Worm (Caenorhabditis elegans) whole organism, mixed stage, embryonic: Measurements from ENCODE around the gene srbc-7.
"Not testable (repeated sequence)": the region's sequence is repeated elsewhere in the genome, so short reads cannot be mapped to it uniquely, and the experiment has no call there.

Source experiments
- M03D4.4 ChIP-seq: sonication (generic microtip); optimal IDR thresholded peaks from 2 replicates; lab custom pipeline; 2017; ENCODE audit warnings: mild to moderate bottlenecking, missing genetic modification characterization, missing compliant biosample characterization
- bed-3 ChIP-seq: fragments of 200-800 bp; sonication (Bioruptor generic); optimal IDR thresholded peaks from 3 replicates; lab custom pipeline; 2018; ENCODE audit warnings: mild to moderate bottlenecking, missing genetic modification characterization, moderate library complexity, missing compliant biosample characterization
- blmp-1 ChIP-seq: fragments of 150-350 bp; optimal IDR thresholded peaks from 2 replicates; lab custom pipeline; 2014; ENCODE audit warnings: missing biosample characterization, missing genetic modification characterization
- ceh-39 ChIP-seq: fragments of 150-350 bp; optimal IDR thresholded peaks from 2 replicates; lab custom pipeline; 2014; ENCODE audit warnings: missing biosample characterization, missing genetic modification characterization
- ceh-43 ChIP-seq: fragments of 200-800 bp; sonication (Bioruptor generic); optimal IDR thresholded peaks from 2 replicates; lab custom pipeline; 2018; ENCODE audit warnings: mild to moderate bottlenecking, missing genetic modification characterization, moderate library complexity, missing compliant biosample characterization
- ces-1 ChIP-seq: fragments of 150-350 bp; optimal IDR thresholded peaks from 2 replicates; lab custom pipeline; 2014; ENCODE audit warnings: missing biosample characterization, missing genetic modification reagents, missing genetic modification characterization
- cnd-1 ChIP-seq: fragments of 200-800 bp; sonication (Bioruptor generic); optimal IDR thresholded peaks from 2 replicates; lab custom pipeline; 2018; ENCODE audit warnings: mild to moderate bottlenecking, missing genetic modification characterization, missing compliant biosample characterization
- drap-1 ChIP-seq: fragments of 200-800 bp; sonication (Bioruptor generic); optimal IDR thresholded peaks from 3 replicates; lab custom pipeline; 2018; ENCODE audit warnings: mild to moderate bottlenecking, missing genetic modification characterization, missing compliant biosample characterization
- elt-1 ChIP-seq: sonication (generic microtip); optimal IDR thresholded peaks from 2 replicates; lab custom pipeline; 2017; ENCODE audit warnings: missing genetic modification characterization, mild to moderate bottlenecking, missing compliant biosample characterization, antibody characterized with exemption, moderate library complexity, borderline replicate concordance; ENCODE audit not compliant: insufficient read depth
- elt-3 ChIP-seq: fragments of 150-350 bp; optimal IDR thresholded peaks from 2 replicates; lab custom pipeline; 2014; ENCODE audit warnings: missing biosample characterization, missing genetic modification characterization
- ham-2 ChIP-seq: fragments of 200-800 bp; sonication (Bioruptor generic); optimal IDR thresholded peaks from 2 replicates; lab custom pipeline; 2018; ENCODE audit warnings: mild to moderate bottlenecking, missing genetic modification characterization, missing compliant biosample characterization
- hlh-1 ChIP-seq: fragments of 150-350 bp; optimal IDR thresholded peaks from 2 replicates; lab custom pipeline; 2014; ENCODE audit warnings: missing biosample characterization, missing genetic modification reagents, missing genetic modification characterization
- lin-32 ChIP-seq: fragments of 200-800 bp; sonication (Bioruptor generic); optimal IDR thresholded peaks from 2 replicates; lab custom pipeline; 2018; ENCODE audit warnings: mild to moderate bottlenecking, missing genetic modification characterization, missing compliant biosample characterization
- lsy-2 ChIP-seq: fragments of 150-350 bp; optimal IDR thresholded peaks from 2 replicates; lab custom pipeline; 2014; ENCODE audit warnings: missing biosample characterization, missing genetic modification characterization
- mep-1 ChIP-seq: fragments of 150-350 bp; optimal IDR thresholded peaks from 2 replicates; lab custom pipeline; 2017; ENCODE audit warnings: missing biosample characterization, missing genetic modification reagents, missing genetic modification characterization, inconsistent platforms
- mls-2 ChIP-seq: sonication (generic microtip); optimal IDR thresholded peaks from 2 replicates; lab custom pipeline; 2016; ENCODE audit warnings: mild to moderate bottlenecking, missing genetic modification characterization, moderate library complexity, missing compliant biosample characterization
- nhr-12 ChIP-seq: fragments of 150-350 bp; optimal IDR thresholded peaks from 2 replicates; lab custom pipeline; 2014; ENCODE audit warnings: missing biosample characterization, missing genetic modification characterization
- nhr-2 ChIP-seq: fragments of 150-350 bp; optimal IDR thresholded peaks from 2 replicates; lab custom pipeline; 2014; ENCODE audit warnings: missing biosample characterization, missing genetic modification characterization
- nhr-237 ChIP-seq: fragments of 150-350 bp; optimal IDR thresholded peaks from 2 replicates; lab custom pipeline; 2014; ENCODE audit warnings: missing biosample characterization, missing genetic modification characterization
- nhr-28 ChIP-seq: fragments of 150-350 bp; optimal IDR thresholded peaks from 2 replicates; lab custom pipeline; 2014; ENCODE audit warnings: missing biosample characterization, missing genetic modification characterization
- nhr-76 ChIP-seq: sonication (generic microtip); optimal IDR thresholded peaks from 2 replicates; lab custom pipeline; 2017; ENCODE audit warnings: missing biosample characterization, missing genetic modification characterization
- sem-2 ChIP-seq: fragments of 200-800 bp; sonication (Bioruptor generic); optimal IDR thresholded peaks from 2 replicates; lab custom pipeline; 2018; ENCODE audit warnings: mild to moderate bottlenecking, missing genetic modification characterization, missing compliant biosample characterization
- snpc-4 ChIP-seq: fragments of 150-350 bp; optimal IDR thresholded peaks from 2 replicates; lab custom pipeline; 2014; ENCODE audit warnings: missing biosample characterization, missing genetic modification characterization
- sptf-1 ChIP-seq: sonication (generic microtip); optimal IDR thresholded peaks from 2 replicates; lab custom pipeline; 2017; ENCODE audit warnings: mild to moderate bottlenecking, missing genetic modification characterization, moderate library complexity, missing compliant biosample characterization
- unc-120 ChIP-seq: sonication (generic microtip); optimal IDR thresholded peaks from 2 replicates; lab custom pipeline; 2017; ENCODE audit warnings: missing genetic modification characterization, missing compliant biosample characterization; ENCODE audit not compliant: poor library complexity, severe bottlenecking
- unc-39 ChIP-seq: fragments of 150-350 bp; optimal IDR thresholded peaks from 2 replicates; lab custom pipeline; 2014; ENCODE audit warnings: missing biosample characterization, missing genetic modification characterization
- unc-62 ChIP-seq: fragments of 150-350 bp; optimal IDR thresholded peaks from 2 replicates; lab custom pipeline; 2014; ENCODE audit warnings: missing biosample characterization, missing genetic modification reagents, missing genetic modification characterization
- zip-8 ChIP-seq: fragments of 150-350 bp; optimal IDR thresholded peaks from 2 replicates; lab custom pipeline; 2014; ENCODE audit warnings: missing biosample characterization, missing genetic modification characterization
- ztf-11 ChIP-seq: fragments of 150-350 bp; optimal IDR thresholded peaks from 2 replicates; lab custom pipeline; 2014; ENCODE audit warnings: missing biosample characterization, missing genetic modification characterization

Gene srbc-7

DNA sequence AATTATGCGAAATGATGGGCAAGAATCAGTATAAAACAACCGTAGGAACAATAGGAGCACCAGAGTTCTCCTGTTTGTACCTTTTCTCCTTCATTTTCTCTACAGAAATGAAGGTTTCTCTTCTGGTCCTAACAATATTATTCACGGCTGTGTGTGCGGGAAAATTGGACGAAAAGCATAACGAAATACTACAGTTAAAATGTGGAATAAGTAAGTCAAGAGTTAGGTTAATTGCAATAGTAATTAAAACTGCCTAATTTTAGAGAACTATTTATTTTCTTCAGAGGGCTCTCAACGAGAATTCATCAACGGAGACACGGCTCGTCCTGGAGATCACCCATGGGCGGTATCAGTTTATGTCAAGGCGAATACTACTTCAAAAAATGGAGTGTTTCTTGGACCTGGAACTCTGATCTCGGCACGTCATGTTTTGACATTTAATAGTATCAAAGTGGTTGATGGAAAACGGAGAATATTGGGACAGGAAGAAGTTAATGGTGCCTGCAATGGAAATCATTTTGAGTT is 38.1 kb downstream of the srbc-7 start, which contains the start of gene try-12:
try-12 (plus strand) TSS at position 51 of the 525 bp plus-strand sequence.
- TF ChIP-seq sptf-1 (no peak), snpc-4 (tag; lab: Kevin White, UChicago) (no peak), lin-32 (GFP tag; lab: Kevin White, UChicago) (no peak), blmp-1 (tag; lab: Kevin White, UChicago) (no peak), ces-1 (GFP tag; lab: Kevin White, UChicago) (no peak), nhr-12 (tag; lab: Kevin White, UChicago) (no peak), elt-1 (no peak), lsy-2 (no peak), ham-2 (GFP tag; lab: Kevin White, UChicago) (no peak), bed-3 (GFP tag; lab: Kevin White, UChicago) (no peak), mls-2 (tag; lab: Kevin White, UChicago) (no peak), M03D4.4 (tag; lab: Kevin White, UChicago) (no peak), unc-39 (no peak), mep-1 (tag; lab: Kevin White, UChicago) (no peak), elt-3 (tag; lab: Kevin White, UChicago) (no peak), cnd-1 (tag; lab: Kevin White, UChicago) (no peak), nhr-2 (tag; lab: Kevin White, UChicago) (no peak), nhr-237 (tag; lab: Kevin White, UChicago) (no peak)

DNA sequence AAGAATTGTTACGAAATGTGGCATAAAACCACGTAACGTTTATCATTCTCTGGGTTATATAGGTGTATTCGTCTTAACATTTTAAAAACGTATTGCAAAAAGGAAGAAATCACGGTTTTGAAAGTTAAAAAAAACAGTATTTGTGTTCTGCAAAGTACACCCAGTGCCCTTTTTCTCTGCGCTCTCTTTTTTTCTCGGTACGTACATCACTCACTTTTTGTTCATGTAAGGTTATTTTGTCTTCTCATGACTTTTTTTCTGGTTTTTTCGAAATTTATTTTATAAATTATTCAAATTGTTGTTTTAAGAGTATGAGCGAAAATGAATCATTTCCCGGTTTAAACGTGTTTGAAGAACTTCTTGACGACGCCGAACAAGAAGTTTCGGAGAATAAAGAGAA is 40.5 kb downstream of the srbc-7 start, which contains the start of gene F25E5.5:
F25E5.5 (plus strand) TSS at position 301 of the 400 bp plus-strand sequence.
- TF ChIP-seq elt-3 (tag; lab: Kevin White, UChicago) (no peak), mep-1 (tag; lab: Kevin White, UChicago) (no peak), nhr-28 (tag; lab: Kevin White, UChicago) (no peak), blmp-1 (tag; lab: Kevin White, UChicago) (no peak), nhr-237 (tag; lab: Kevin White, UChicago) (no peak), zip-8 (tag; lab: Kevin White, UChicago) (no peak), nhr-2 (tag; lab: Kevin White, UChicago) (no peak), unc-120 (tag; lab: Kevin White, UChicago) (no peak), hlh-1 (tag; lab: Kevin White, UChicago) (no peak), drap-1 (GFP tag; lab: Kevin White, UChicago) (no peak), ztf-11 (tag; lab: Kevin White, UChicago) (no peak), snpc-4 (tag; lab: Kevin White, UChicago) (no peak)

DNA sequence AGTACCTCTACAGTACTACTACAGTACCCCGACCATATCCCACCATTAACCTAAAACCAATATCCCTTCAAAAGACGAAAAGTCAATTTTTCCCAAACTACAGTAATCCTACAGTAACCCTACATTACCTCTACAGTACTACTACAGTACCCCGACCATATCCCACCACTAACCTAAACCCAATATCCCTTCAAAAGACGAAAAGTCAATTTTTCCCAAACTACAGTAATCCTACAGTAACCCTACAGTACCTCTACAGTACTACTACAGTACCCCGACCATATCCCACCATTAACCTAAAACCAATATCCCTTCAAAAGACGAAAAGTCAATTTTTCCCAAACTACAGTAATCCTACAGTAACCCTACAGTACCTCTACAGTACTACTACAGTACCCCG is 43.1 kb downstream of the srbc-7 start, which contains the start of gene nhr-141:
nhr-141 (plus strand) TSS at position 331 of the 400 bp plus-strand sequence.
- not testable (repeated sequence) for TF ChIP-seq drap-1 (GFP tag; lab: Kevin White, UChicago); nhr-12 (tag; lab: Kevin White, UChicago); bed-3 (GFP tag; lab: Kevin White, UChicago)
- TF ChIP-seq, all 35 proteins: peak for 0; not testable (repeated sequence) for 35

DNA sequence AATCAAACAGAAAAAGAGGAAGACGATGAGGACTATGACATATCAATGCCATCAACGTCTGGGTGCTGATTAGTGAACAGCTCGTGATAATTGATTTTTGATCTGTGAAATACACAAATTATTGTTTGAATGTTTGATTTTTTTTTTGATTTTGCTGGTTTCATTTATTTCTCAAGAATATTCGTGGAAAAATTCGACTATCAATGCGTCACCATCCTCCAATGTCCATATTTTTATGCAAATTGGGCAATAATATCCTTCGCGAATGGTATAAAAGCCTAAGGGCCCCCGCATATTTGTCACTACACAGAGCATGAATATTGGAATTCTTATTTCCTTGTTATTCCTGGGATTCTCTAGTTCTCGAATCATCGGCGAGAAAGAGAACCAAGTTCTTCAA is 47.6 kb downstream of the srbc-7 start, which contains the start of gene try-13:
try-13 (plus strand) TSS at position 301 of the 400 bp plus-strand sequence.
- TF ChIP-seq lsy-2 (no peak), ceh-39 (tag; lab: Kevin White, UChicago) (no peak), bed-3 (GFP tag; lab: Kevin White, UChicago) (no peak), blmp-1 (tag; lab: Kevin White, UChicago) (no peak), snpc-4 (tag; lab: Kevin White, UChicago) (no peak), mep-1 (tag; lab: Kevin White, UChicago) (no peak), elt-3 (tag; lab: Kevin White, UChicago) (no peak), M03D4.4 (tag; lab: Kevin White, UChicago) (no peak), ham-2 (GFP tag; lab: Kevin White, UChicago) (no peak), ceh-43 (GFP tag; lab: Kevin White, UChicago) (no peak), hlh-1 (tag; lab: Kevin White, UChicago) (no peak)

DNA sequence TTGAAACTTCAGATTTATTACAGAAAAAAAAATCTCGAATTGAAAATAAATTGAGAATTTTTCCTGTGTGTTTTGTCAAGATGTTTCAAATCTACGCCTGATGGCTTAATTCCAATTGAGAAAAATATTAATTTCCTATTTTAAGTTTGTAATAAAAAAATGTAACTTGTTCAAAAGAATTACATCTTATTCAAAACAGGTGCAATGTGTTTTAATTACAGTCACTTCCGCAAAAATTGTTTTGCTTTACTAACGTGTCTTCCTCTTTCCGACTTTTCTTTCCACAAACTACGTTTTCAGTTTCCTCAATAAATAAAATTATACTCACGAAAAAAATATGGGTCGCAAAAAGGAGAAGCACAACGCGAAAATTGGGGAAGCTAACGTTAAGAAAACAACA is 49.4 kb downstream of the srbc-7 start, which contains the start of gene F25E5.16:
F25E5.16 (plus strand) TSS at position 301 of the 400 bp plus-strand sequence.
- no peak for TF ChIP-seq unc-39
- TF ChIP-seq ces-1 (GFP tag; lab: Kevin White, UChicago) = no peak
- TF ChIP-seq sem-2 (GFP tag; lab: Kevin White, UChicago) = no peak
- TF ChIP-seq bed-3 (GFP tag; lab: Kevin White, UChicago) = no peak
- no peak for TF ChIP-seq blmp-1 (tag; lab: Kevin White, UChicago)
- TF ChIP-seq nhr-2 (tag; lab: Kevin White, UChicago) = no peak
- no peak for TF ChIP-seq ceh-39 (tag; lab: Kevin White, UChicago)
- no peak for TF ChIP-seq nhr-12 (tag; lab: Kevin White, UChicago)
- no peak for TF ChIP-seq unc-120 (tag; lab: Kevin White, UChicago)
- no peak for TF ChIP-seq M03D4.4 (tag; lab: Kevin White, UChicago)
- no peak for TF ChIP-seq nhr-237 (tag; lab: Kevin White, UChicago)
- TF ChIP-seq unc-62 (GFP tag; lab: Kevin White, UChicago) = no peak
- TF ChIP-seq nhr-76 (tag; lab: Kevin White, UChicago) = no peak
